Fruit fly (Drosophila melanogaster) whole organism, embryonic: ENCODE results near the gene CG31974.

Experiments
- Antp ChIP-seq: fragments of 200-800 bp; sonication (Bioruptor generic); optimal IDR thresholded peaks from 3 replicates; lab custom pipeline; 2016; ENCODE audit warnings: missing biosample characterization, missing genetic modification characterization
- BEAF-32 ChIP-seq: fragments of 200-800 bp; sonication (Bioruptor generic); optimal IDR thresholded peaks from 3 replicates; lab custom pipeline; 2017; ENCODE audit warnings: missing biosample characterization, missing genetic modification characterization, mild to moderate bottlenecking, moderate library complexity, missing genetic modification reagents
- CG11398 ChIP-seq: fragments of 200-800 bp; sonication (Bioruptor generic); optimal IDR thresholded peaks from 2 replicates; lab custom pipeline; 2016; ENCODE audit warnings: missing biosample characterization, missing genetic modification characterization
- CG11504 ChIP-seq: fragments of 200-800 bp; sonication (Bioruptor generic); optimal IDR thresholded peaks from 3 replicates; lab custom pipeline; 2019; ENCODE audit warnings: missing biosample characterization, mild to moderate bottlenecking, missing genetic modification characterization, moderate library complexity
- CG13296 ChIP-seq: fragments of 200-800 bp; sonication (Bioruptor generic); optimal IDR thresholded peaks from 3 replicates; lab custom pipeline; 2018; ENCODE audit warnings: missing biosample characterization, mild to moderate bottlenecking, missing genetic modification characterization
- CG14014 ChIP-seq: fragments of 200-800 bp; sonication (Bioruptor generic); IDR thresholded peaks from 2 replicates; pipeline ENCODE4 v1.3.6; 2022; ENCODE audit warnings: missing biosample characterization, missing genetic modification characterization
- CG14860 ChIP-seq: fragments of 200-800 bp; sonication (Bioruptor generic); IDR thresholded peaks from 3 replicates; pipeline ENCODE4 v1.3.6; 2022; ENCODE audit warnings: missing biosample characterization, missing genetic modification characterization; ENCODE audit not compliant: partially characterized antibody
- CG15514 ChIP-seq: fragments of 200-800 bp; sonication (Bioruptor generic); optimal IDR thresholded peaks from 3 replicates; lab custom pipeline; 2017; ENCODE audit warnings: missing biosample characterization, missing genetic modification characterization, mild to moderate bottlenecking, moderate library complexity, missing genetic modification reagents
- CG17829 ChIP-seq: fragments of 200-800 bp; optimal IDR thresholded peaks from 2 replicates; lab custom pipeline; 2019; ENCODE audit warnings: missing biosample characterization, mild to moderate bottlenecking, missing genetic modification characterization, moderate library complexity
- CG18599 ChIP-seq: fragments of 200-800 bp; sonication (Bioruptor generic); optimal IDR thresholded peaks from 3 replicates; lab custom pipeline; 2017; ENCODE audit warnings: missing biosample characterization, missing genetic modification characterization, mild to moderate bottlenecking, moderate library complexity, missing genetic modification reagents
- CG2199 ChIP-seq: fragments of 200-800 bp; sonication (Bioruptor generic); IDR thresholded peaks from 3 replicates; pipeline ENCODE4 v1.3.6; 2022; ENCODE audit warnings: missing biosample characterization, missing genetic modification characterization
- CG31224 ChIP-seq: fragments of 200-800 bp; sonication (Bioruptor generic); IDR thresholded peaks from 2 replicates; pipeline ENCODE4 v1.3.6; 2022; ENCODE audit warnings: missing biosample characterization, missing genetic modification characterization
- CG34224 ChIP-seq: fragments of 200-800 bp; sonication (Bioruptor generic); IDR thresholded peaks from 3 replicates; pipeline ENCODE4 v1.3.6; 2022; ENCODE audit warnings: missing biosample characterization, missing genetic modification characterization; ENCODE audit not compliant: partially characterized antibody
- CG3726 ChIP-seq: fragments of 200-800 bp; sonication (Bioruptor generic); IDR thresholded peaks from 3 replicates; pipeline ENCODE4, ENCODE4 v1.3.6; 2022; ENCODE audit warnings: missing biosample characterization, missing genetic modification characterization
- CG3995 ChIP-seq: fragments of 200-800 bp; sonication (Bioruptor generic); optimal IDR thresholded peaks from 3 replicates; lab custom pipeline; 2016; ENCODE audit warnings: missing biosample characterization, missing genetic modification characterization
- CG4854 ChIP-seq: fragments of 200-800 bp; sonication (Bioruptor generic); optimal IDR thresholded peaks from 2 replicates; lab custom pipeline; 2016; ENCODE audit warnings: missing biosample characterization, missing genetic modification characterization, inconsistent platforms
- CG8359 ChIP-seq: fragments of 200-800 bp; sonication (Bioruptor generic); optimal IDR thresholded peaks from 2 replicates; lab custom pipeline; 2017; ENCODE audit warnings: missing biosample characterization, mild to moderate bottlenecking, missing genetic modification characterization, borderline replicate concordance
- CG9817 ChIP-seq: fragments of 200-800 bp; sonication (Bioruptor generic); optimal IDR thresholded peaks from 2 replicates; lab custom pipeline; 2018; ENCODE audit warnings: missing biosample characterization, mild to moderate bottlenecking, missing genetic modification characterization, moderate library complexity
- Dbx ChIP-seq: fragments of 200-800 bp; sonication (Bioruptor generic); IDR thresholded peaks from 3 replicates; pipeline ENCODE4 v1.3.6; 2022; ENCODE audit warnings: missing biosample characterization, missing genetic modification characterization
- Dek ChIP-seq: fragments of 200-800 bp; sonication (Bioruptor generic); optimal IDR thresholded peaks from 3 replicates; lab custom pipeline; 2019; ENCODE audit warnings: missing biosample characterization, mild to moderate bottlenecking, missing genetic modification characterization, moderate library complexity
- E2f1 ChIP-seq: fragments of 200-800 bp; sonication (Bioruptor generic); IDR thresholded peaks from 2 replicates; pipeline ENCODE4 v1.3.6; 2022; ENCODE audit warnings: missing biosample characterization, missing genetic modification characterization
- Elba2 ChIP-seq: fragments of 200-800 bp; sonication (Bioruptor generic); optimal IDR thresholded peaks from 3 replicates; lab custom pipeline; 2016; ENCODE audit warnings: missing biosample characterization, missing genetic modification characterization
- MESR4 ChIP-seq: fragments of 200-800 bp; sonication (Bioruptor generic); optimal IDR thresholded peaks from 2 replicates; lab custom pipeline; 2018; ENCODE audit warnings: missing biosample characterization, mild to moderate bottlenecking, missing genetic modification characterization, moderate library complexity
- Ravus ChIP-seq: fragments of 200-800 bp; sonication (Bioruptor generic); IDR thresholded peaks from 2 replicates; pipeline ENCODE4 v1.3.6; 2022; ENCODE audit warnings: missing biosample characterization, missing genetic modification characterization
- Side ChIP-seq: fragments of 200-800 bp; sonication (Bioruptor generic); optimal IDR thresholded peaks from 2 replicates; lab custom pipeline; 2016; ENCODE audit warnings: missing biosample characterization, missing genetic modification characterization
- Sin3A ChIP-seq: fragments of >200 bp; optimal IDR thresholded peaks from 2 replicates; lab custom pipeline; 2018
- ac ChIP-seq: fragments of 200-800 bp; sonication (Bioruptor generic); optimal IDR thresholded peaks from 3 replicates; lab custom pipeline; 2017; ENCODE audit warnings: missing biosample characterization, mild to moderate bottlenecking, missing genetic modification characterization
- amos ChIP-seq: fragments of 200-800 bp; sonication (Bioruptor generic); IDR thresholded peaks from 2 replicates; pipeline ENCODE4 v1.3.6; 2022; ENCODE audit warnings: missing biosample characterization, missing genetic modification characterization; ENCODE audit not compliant: partially characterized antibody
- bab2 ChIP-seq: fragments of 200-800 bp; sonication (Bioruptor generic); optimal IDR thresholded peaks from 2 replicates; lab custom pipeline; 2016; ENCODE audit warnings: missing biosample characterization, missing genetic modification characterization
- br ChIP-seq: fragments of >200 bp; optimal IDR thresholded peaks from 2 replicates; lab custom pipeline; 2017
- bsh ChIP-seq, 2 experiments: fragments of 200-800 bp; sonication (Bioruptor generic); optimal IDR thresholded peaks; 2 replicates each; lab custom pipeline; 2017 to 2018; ENCODE audit warnings: mild to moderate bottlenecking in 2 of 2, missing biosample characterization in 2 of 2, missing genetic modification characterization in 2 of 2, moderate library complexity in 1 of 2
- da ChIP-seq: fragments of 200-800 bp; sonication (Bioruptor generic); optimal IDR thresholded peaks from 2 replicates; lab custom pipeline; 2016; ENCODE audit warnings: missing biosample characterization, missing genetic modification characterization
- ems ChIP-seq: fragments of 200-800 bp; sonication (Bioruptor generic); optimal IDR thresholded peaks from 3 replicates; lab custom pipeline; 2016; ENCODE audit warnings: missing biosample characterization, missing genetic modification characterization
- fd102C ChIP-seq: fragments of 200-800 bp; sonication (Bioruptor generic); optimal IDR thresholded peaks from 2 replicates; lab custom pipeline; 2018; ENCODE audit warnings: missing biosample characterization, mild to moderate bottlenecking, missing genetic modification characterization, moderate library complexity
- hth ChIP-seq: fragments of >200 bp; optimal IDR thresholded peaks from 2 replicates; lab custom pipeline; 2017; ENCODE audit warnings: inconsistent platforms
- klu ChIP-seq: fragments of 200-800 bp; sonication (Bioruptor generic); IDR thresholded peaks from 2 replicates; pipeline ENCODE4 v1.3.6; 2022; ENCODE audit warnings: missing biosample characterization, missing genetic modification characterization
- lilli ChIP-seq: fragments of 200-800 bp; sonication (Bioruptor generic); optimal IDR thresholded peaks from 3 replicates; lab custom pipeline; 2016; ENCODE audit warnings: missing biosample characterization, missing genetic modification characterization
- lov ChIP-seq, 2 experiments: fragments of 200-800 bp in 1 of 2; fragments of >200 bp in 1 of 2; sonication (Bioruptor generic) in 1 of 2; IDR thresholded peaks in 1 of 2; optimal IDR thresholded peaks in 1 of 2; 2 replicates in 1 of 2; 3 replicates in 1 of 2; pipeline versions ENCODE4 v1.3.6 to Lab custom; 2017 to 2022; ENCODE audit warnings: missing biosample characterization in 1 of 2, missing genetic modification characterization in 1 of 2
- nau ChIP-seq: fragments of 200-800 bp; sonication (Bioruptor generic); optimal IDR thresholded peaks from 3 replicates; lab custom pipeline; 2017; ENCODE audit warnings: missing biosample characterization, mild to moderate bottlenecking, missing genetic modification characterization, missing genetic modification reagents
- peb ChIP-seq: fragments of 200-800 bp; sonication (Bioruptor generic); IDR thresholded peaks from 2 replicates; pipeline ENCODE4 v1.3.6; 2022; ENCODE audit warnings: missing biosample characterization, missing genetic modification characterization
- prd ChIP-seq, 3 experiments: fragments of >200 bp in 2 of 3; fragments of 200-800 bp in 1 of 3; sonication (Bioruptor generic) in 1 of 3; optimal IDR thresholded peaks in 2 of 3; IDR thresholded peaks in 1 of 3; 2 replicates in 2 of 3; 3 replicates in 1 of 3; pipeline versions ENCODE4 v1.3.6 to Lab custom; 2017 to 2022; ENCODE audit warnings: missing biosample characterization in 1 of 3, missing genetic modification characterization in 1 of 3
- repo ChIP-seq: fragments of 200-800 bp; sonication (Bioruptor generic); optimal IDR thresholded peaks from 2 replicates; lab custom pipeline; 2016; ENCODE audit warnings: missing biosample characterization, missing genetic modification characterization
- row ChIP-seq: fragments of 200-800 bp; sonication (Bioruptor generic); IDR thresholded peaks from 3 replicates; pipeline ENCODE4 v1.3.6; 2022; ENCODE audit warnings: missing biosample characterization, missing genetic modification characterization
- sug ChIP-seq: fragments of 200-800 bp; optimal IDR thresholded peaks from 2 replicates; lab custom pipeline; 2019; ENCODE audit warnings: missing biosample characterization, mild to moderate bottlenecking, missing genetic modification characterization, moderate library complexity
- tap ChIP-seq: fragments of 200-800 bp; optimal IDR thresholded peaks from 3 replicates; lab custom pipeline; 2019; ENCODE audit warnings: missing biosample characterization, mild to moderate bottlenecking, missing genetic modification characterization, moderate library complexity
- trh ChIP-seq: fragments of 200-800 bp; sonication (Bioruptor generic); optimal IDR thresholded peaks from 2 replicates; lab custom pipeline; 2016; ENCODE audit warnings: missing biosample characterization, missing genetic modification characterization
- tup ChIP-seq: fragments of 200-800 bp; sonication (Bioruptor generic); optimal IDR thresholded peaks from 2 replicates; lab custom pipeline; 2016; ENCODE audit warnings: missing biosample characterization, mild to moderate bottlenecking, missing genetic modification characterization, moderate library complexity
- unpg ChIP-seq: fragments of 200-800 bp; sonication (Bioruptor generic); optimal IDR thresholded peaks from 3 replicates; lab custom pipeline; 2018; ENCODE audit warnings: missing biosample characterization, mild to moderate bottlenecking, missing genetic modification characterization, moderate library complexity
- wek ChIP-seq: fragments of 200-800 bp; sonication (Bioruptor generic); optimal IDR thresholded peaks from 3 replicates; lab custom pipeline; 2018; ENCODE audit warnings: missing biosample characterization, mild to moderate bottlenecking, missing genetic modification characterization, moderate library complexity

The CG31974 gene

DNA sequence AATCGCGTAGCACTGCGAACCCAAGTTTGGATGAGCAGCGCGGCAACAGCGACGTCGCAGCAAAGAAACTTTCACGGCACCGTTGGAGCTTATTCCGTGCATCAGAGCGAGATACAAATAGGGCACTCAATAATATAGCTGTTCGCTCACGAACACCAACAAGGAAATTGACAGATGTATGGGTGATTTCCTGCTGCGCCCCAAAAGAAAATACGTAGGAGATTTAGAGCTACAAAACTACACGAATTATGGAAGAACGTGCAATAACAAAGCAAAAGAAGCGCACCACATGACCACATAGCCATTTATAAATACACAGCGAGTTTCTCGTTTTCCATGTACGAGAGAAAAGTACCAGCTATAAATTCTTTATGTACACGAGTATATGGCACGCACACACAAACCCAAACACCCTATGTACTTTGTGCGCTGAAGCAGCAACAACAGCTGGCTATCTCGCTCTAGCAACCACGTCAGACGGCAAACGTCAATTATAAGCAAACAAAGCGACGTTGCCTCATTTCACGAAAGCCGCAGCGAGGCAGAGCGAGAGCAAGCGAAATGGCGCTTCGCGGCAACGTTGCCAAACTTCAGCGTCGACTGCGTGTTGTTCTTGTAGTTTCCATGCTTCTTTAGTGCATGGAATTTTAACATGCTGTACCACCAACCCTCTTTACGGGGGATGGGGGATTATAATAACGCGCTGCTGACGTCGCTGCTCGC, 18.7 kb upstream of the CG31974 start:
- TF ChIP-seq CG14860 (GFP tag; lab: Robert Waterston, UW) (no peak), CG18599 (peak; percentile 64), row (GFP tag; lab: Robert Waterston, UW) (no peak), Side (GFP tag; lab: Kevin White, UChicago) (peak; percentile 14), Elba2 (GFP tag; lab: Kevin White, UChicago) (no peak), CG11504 (tag; lab: Kevin White, UChicago) (no peak), fd102C (GFP tag; lab: Kevin White, UChicago) (peak; percentile 25), tap (tag; lab: Kevin White, UChicago) (peak; percentile 11), CG11398 (peak; percentile 19), CG3995 (GFP tag; lab: Kevin White, UChicago) (no peak), hth (lab: Kevin White, UChicago) (no peak), Sin3A (lab: Kevin White, UChicago) (no peak), CG4854 (GFP tag; lab: Kevin White, UChicago) (no peak), klu (no peak), CG14014 (GFP tag; lab: Robert Waterston, UW) (no peak), lilli (GFP tag; lab: Kevin White, UChicago) (no peak), Dbx (GFP tag; lab: Robert Waterston, UW) (no peak), lov (optimal IDR thresholded peaks at IDR 0.05; lab: Kevin White, UChicago) (no peak), lov (GFP tag; IDR thresholded peaks at IDR 0.05; lab: Robert Waterston, UW) (no peak), CG8359 (GFP tag; lab: Kevin White, UChicago) (no peak), prd (optimal IDR thresholded peaks at IDR 0.05; lab: Kevin White, UChicago) (no peak), prd (GFP tag; IDR thresholded peaks at IDR 0.05; lab: Robert Waterston, UW) (no peak), repo (no peak), CG9817 (tag; lab: Kevin White, UChicago) (no peak), peb (no peak), da (GFP tag; lab: Kevin White, UChicago) (no peak), wek (GFP tag; lab: Kevin White, UChicago) (peak; percentile 31), E2f1 (GFP tag; lab: Robert Waterston, UW) (no peak), Antp (GFP tag; lab: Kevin White, UChicago) (no peak), CG31224 (GFP tag; lab: Robert Waterston, UW) (no peak), CG2199 (GFP tag; lab: Robert Waterston, UW) (no peak), CG13296 (peak; percentile 14), bab2 (GFP tag; lab: Kevin White, UChicago) (no peak), unpg (GFP tag; lab: Kevin White, UChicago) (peak; percentile 26), amos (GFP tag; lab: Robert Waterston, UW) (no peak), CG17829 (tag; lab: Kevin White, UChicago) (no peak), ac (GFP tag; lab: Kevin White, UChicago) (no peak), bsh (GFP tag; optimal IDR thresholded peaks at IDR 0.05; lab: Kevin White, UChicago) (peak in 1 of 2 experiments; percentile 8), MESR4 (no peak), ems (no peak), br (no peak), CG34224 (GFP tag; lab: Robert Waterston, UW) (no peak), Dek (tag; lab: Kevin White, UChicago) (no peak), BEAF-32 (GFP tag; lab: Kevin White, UChicago) (no peak), CG3726 (GFP tag; lab: Robert Waterston, UW) (no peak), tup (GFP tag; lab: Kevin White, UChicago) (no peak), trh (GFP tag; lab: Kevin White, UChicago) (no peak), sug (peak; percentile 72), Ravus (no peak), CG15514 (peak; percentile 46), nau (GFP tag; lab: Kevin White, UChicago) (peak; percentile 61)
